Worm (Caenorhabditis elegans) whole organism, young adult: Measurements from ENCODE around the gene H25K10.2.

Experiments
- B0019.2 ChIP-seq: fragments of 200-800 bp; sonication (Bioruptor generic); conservative IDR thresholded peaks from 2 replicates; pipeline ENCODE4 v1.3.6; 2022; ENCODE audit warnings: missing genetic modification reagents, missing genetic modification characterization, missing compliant biosample characterization
- B0035.1 ChIP-seq: sonication (generic microtip); optimal IDR thresholded peaks from 2 replicates; lab custom pipeline; 2016; ENCODE audit warnings: missing genetic modification characterization, mild to moderate bottlenecking, missing compliant biosample characterization, missing genotype, missing genetic modification reagents
- F10E7.11 ChIP-seq: sonication (generic microtip); optimal IDR thresholded peaks from 2 replicates; lab custom pipeline; 2017; ENCODE audit warnings: mild to moderate bottlenecking, missing genetic modification characterization, moderate library complexity, missing compliant biosample characterization
- F22D6.2 ChIP-seq: sonication (generic microtip); optimal IDR thresholded peaks from 2 replicates; lab custom pipeline; 2016; ENCODE audit warnings: mild to moderate bottlenecking, missing genetic modification characterization, missing compliant biosample characterization
- F33H1.4 ChIP-seq: fragments of 200-800 bp; sonication (Bioruptor generic); IDR thresholded peaks from 2 replicates; pipeline ENCODE4 v1.3.6; 2022; ENCODE audit warnings: missing genetic modification reagents, missing genetic modification characterization, missing compliant biosample characterization
- F39B2.1 ChIP-seq: fragments of 200-800 bp; sonication (Bioruptor generic); IDR thresholded peaks from 2 replicates; pipeline ENCODE4 v1.3.6; 2022; ENCODE audit warnings: missing genetic modification reagents, missing genetic modification characterization, missing compliant biosample characterization
- F55B11.4 ChIP-seq: sonication (generic microtip); optimal IDR thresholded peaks from 2 replicates; lab custom pipeline; 2016; ENCODE audit warnings: missing compliant biosample characterization, missing genetic modification characterization, borderline replicate concordance; ENCODE audit not compliant: insufficient read depth
- K12H6.12 ChIP-seq: fragments of 200-800 bp; sonication (Bioruptor generic); optimal IDR thresholded peaks from 2 replicates; lab custom pipeline; 2018; ENCODE audit warnings: mild to moderate bottlenecking, missing genetic modification characterization, missing compliant biosample characterization
- Y79H2A.3 ChIP-seq: fragments of 200-800 bp; sonication (Bioruptor generic); conservative IDR thresholded peaks from 2 replicates; pipeline ENCODE4 v1.3.6; 2022; ENCODE audit warnings: missing genetic modification reagents, missing genetic modification characterization, missing compliant biosample characterization
- ZK185.1 ChIP-seq: sonication (generic microtip); optimal IDR thresholded peaks from 2 replicates; lab custom pipeline; 2016; ENCODE audit warnings: mild to moderate bottlenecking, missing genetic modification characterization, missing compliant biosample characterization; ENCODE audit not compliant: poor library complexity, severe bottlenecking
- akir-1 ChIP-seq: fragments of 200-800 bp; sonication (Bioruptor generic); optimal IDR thresholded peaks from 2 replicates; lab custom pipeline; 2018; ENCODE audit warnings: mild to moderate bottlenecking, missing genetic modification characterization, moderate library complexity, missing compliant biosample characterization
- ceh-40 ChIP-seq: fragments of 200-800 bp; sonication (Bioruptor generic); IDR thresholded peaks from 2 replicates; pipeline ENCODE4 v1.3.6; 2022; ENCODE audit warnings: missing genetic modification characterization, missing compliant biosample characterization
- dox-1 ChIP-seq: fragments of 200-800 bp; sonication (Bioruptor generic); IDR thresholded peaks from 2 replicates; pipeline ENCODE4 v1.3.6; 2022; ENCODE audit warnings: missing genetic modification reagents, missing genetic modification characterization, missing compliant biosample characterization
- dpl-1 ChIP-seq: fragments of 150-350 bp; optimal IDR thresholded peaks from 2 replicates; lab custom pipeline; 2014; ENCODE audit warnings: missing biosample characterization, missing genetic modification reagents, missing genetic modification characterization
- egl-18 ChIP-seq: fragments of 200-800 bp; sonication (Bioruptor generic); IDR thresholded peaks from 2 replicates; pipeline ENCODE4 v1.3.6; 2022; ENCODE audit warnings: missing genetic modification reagents, missing genetic modification characterization, missing compliant biosample characterization
- ekl-4 ChIP-seq: fragments of 200-800 bp; sonication (Bioruptor generic); IDR thresholded peaks from 2 replicates; pipeline ENCODE4 v1.3.6; 2022; ENCODE audit warnings: missing genetic modification reagents, missing genetic modification characterization, missing compliant biosample characterization
- ets-4 ChIP-seq: fragments of 200-800 bp; sonication (Bioruptor generic); optimal IDR thresholded peaks from 2 replicates; lab custom pipeline; 2018; ENCODE audit warnings: mild to moderate bottlenecking, missing genetic modification characterization, missing compliant biosample characterization
- gei-17 ChIP-seq: fragments of 200-800 bp; sonication (Bioruptor generic); optimal IDR thresholded peaks from 2 replicates; lab custom pipeline; 2018; ENCODE audit warnings: mild to moderate bottlenecking, missing genetic modification characterization, missing compliant biosample characterization
- hlh-12 ChIP-seq: sonication (generic microtip); optimal IDR thresholded peaks from 2 replicates; lab custom pipeline; 2016; ENCODE audit warnings: missing genetic modification characterization, missing compliant biosample characterization
- hsf-1 ChIP-seq: fragments of 200-800 bp; sonication (Bioruptor generic); IDR thresholded peaks from 2 replicates; pipeline ENCODE4 v1.3.6; 2022; ENCODE audit warnings: missing genetic modification reagents, missing genetic modification characterization, missing compliant biosample characterization
- let-607 ChIP-seq, 2 experiments: fragments of 200-800 bp in 1 of 2; sonication (Bioruptor generic) in 1 of 2; sonication (generic microtip) in 1 of 2; optimal IDR thresholded peaks; 2 replicates each; lab custom pipeline; 2016 to 2018; ENCODE audit warnings: mild to moderate bottlenecking in 2 of 2, missing compliant biosample characterization in 2 of 2, missing genetic modification characterization in 2 of 2, moderate library complexity in 2 of 2, missing genotype in 1 of 2
- lin-40 ChIP-seq: sonication (generic microtip); optimal IDR thresholded peaks from 2 replicates; lab custom pipeline; 2016; ENCODE audit warnings: missing genetic modification characterization, mild to moderate bottlenecking, missing compliant biosample characterization, missing genotype, missing genetic modification reagents
- madf-10 ChIP-seq: sonication (generic microtip); optimal IDR thresholded peaks from 2 replicates; lab custom pipeline; 2016; ENCODE audit warnings: mild to moderate bottlenecking, missing genetic modification characterization, missing compliant biosample characterization
- madf-3 ChIP-seq: fragments of 200-800 bp; sonication (Bioruptor generic); IDR thresholded peaks from 2 replicates; pipeline ENCODE4 v1.3.6; 2022; ENCODE audit warnings: missing genetic modification reagents, missing genetic modification characterization, missing compliant biosample characterization
- mcd-1 ChIP-seq: fragments of 200-800 bp; sonication (Bioruptor generic); IDR thresholded peaks from 2 replicates; pipeline ENCODE4 v1.3.6; 2022; ENCODE audit warnings: missing genetic modification reagents, missing genetic modification characterization, missing compliant biosample characterization
- mes-4 ChIP-seq: sonication (generic microtip); optimal IDR thresholded peaks from 2 replicates; lab custom pipeline; 2016; ENCODE audit warnings: missing genotype, missing genetic modification characterization, missing compliant biosample characterization
- nhr-80 ChIP-seq: sonication (generic microtip); optimal IDR thresholded peaks from 2 replicates; lab custom pipeline; 2016; ENCODE audit warnings: missing genetic modification characterization, missing compliant biosample characterization
- pha-4 ChIP-seq: fragments of 150-350 bp; sonication (generic microtip); optimal IDR thresholded peaks from 2 replicates; lab custom pipeline; 2014; ENCODE audit warnings: missing biosample characterization, missing genetic modification reagents, missing genetic modification characterization
- snpc-4 ChIP-seq, 5 experiments: fragments of 150-350 bp in 1 of 5; sonication (generic microtip) in 4 of 5; optimal IDR thresholded peaks; 2 replicates each; lab custom pipeline; 2014 to 2018; ENCODE audit warnings: missing genetic modification characterization in 5 of 5, missing biosample characterization in 3 of 5, antibody characterized with exemption in 2 of 5, mild to moderate bottlenecking in 2 of 5, missing compliant biosample characterization in 2 of 5, missing genotype in 2 of 5, moderate library complexity in 2 of 5, missing genetic modification reagents in 1 of 5
- somi-1 ChIP-seq: fragments of 200-800 bp; sonication (Bioruptor generic); optimal IDR thresholded peaks from 2 replicates; lab custom pipeline; 2018; ENCODE audit warnings: mild to moderate bottlenecking, missing genetic modification characterization, missing compliant biosample characterization
- sptf-2 ChIP-seq: fragments of 200-800 bp; sonication (Bioruptor generic); optimal IDR thresholded peaks from 2 replicates; lab custom pipeline; 2018; ENCODE audit warnings: mild to moderate bottlenecking, missing genetic modification characterization, missing compliant biosample characterization
- tlf-1 ChIP-seq: fragments of 200-800 bp; sonication (Bioruptor generic); optimal IDR thresholded peaks from 2 replicates; lab custom pipeline; 2018; ENCODE audit warnings: mild to moderate bottlenecking, missing genetic modification characterization, missing compliant biosample characterization
- zim-3 ChIP-seq: sonication (generic microtip); optimal IDR thresholded peaks from 2 replicates; lab custom pipeline; 2017; ENCODE audit warnings: mild to moderate bottlenecking, missing genetic modification characterization, moderate library complexity, missing compliant biosample characterization
- ztf-18 ChIP-seq: sonication (generic microtip); optimal IDR thresholded peaks from 2 replicates; lab custom pipeline; 2016; ENCODE audit warnings: missing genotype, mild to moderate bottlenecking, missing genetic modification characterization, missing compliant biosample characterization
- ztf-22 ChIP-seq: fragments of 200-800 bp; sonication (Bioruptor generic); optimal IDR thresholded peaks from 2 replicates; lab custom pipeline; 2018; ENCODE audit warnings: mild to moderate bottlenecking, missing genetic modification characterization, moderate library complexity, missing compliant biosample characterization
- ztf-26 ChIP-seq: sonication (generic microtip); optimal IDR thresholded peaks from 2 replicates; lab custom pipeline; 2017; ENCODE audit warnings: missing genetic modification characterization, missing compliant biosample characterization
- ztf-28 ChIP-seq: fragments of 200-800 bp; sonication (Bioruptor generic); IDR thresholded peaks from 2 replicates; pipeline ENCODE4 v1.3.6; 2022; ENCODE audit warnings: missing genetic modification reagents, missing genetic modification characterization, missing compliant biosample characterization

Gene H25K10.2

DNA sequence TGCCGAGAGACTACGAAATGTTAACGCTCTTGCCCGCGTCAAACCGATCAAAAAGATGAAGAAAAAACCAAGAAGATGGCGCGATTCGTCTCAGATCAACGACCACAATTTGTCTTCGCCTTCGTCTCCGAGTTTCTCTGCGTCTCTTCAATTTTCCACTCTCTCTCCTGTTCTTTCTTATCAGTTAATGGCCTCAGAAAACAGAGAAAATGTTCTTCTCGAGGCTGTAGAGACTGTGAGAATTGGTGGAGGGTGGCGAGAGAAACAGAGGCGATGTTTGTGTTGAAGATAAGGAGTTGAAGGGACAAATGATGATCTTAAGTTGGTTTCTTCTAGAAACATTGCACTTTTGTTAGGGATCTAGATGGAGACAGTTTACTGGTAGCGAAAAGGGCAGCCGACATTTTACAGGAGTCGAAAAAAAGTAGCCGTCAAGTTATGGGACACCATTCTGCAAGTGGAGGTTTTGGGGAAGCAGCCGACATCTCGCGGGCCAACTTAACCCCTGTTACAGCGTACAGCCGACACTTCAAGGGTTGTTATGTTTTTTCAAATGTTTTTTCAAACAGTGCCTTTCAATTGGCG lies 29.8 kb downstream of the H25K10.2 start (continued):
- TF ChIP-seq F33H1.4 (GFP tag; lab: Robert Waterston, UW) (no peak), lin-40 (tag; lab: Kevin White, UChicago) (peak; percentile 90), ekl-4 (no peak), ztf-22 (peak; percentile 95), hlh-12 (tag; lab: Kevin White, UChicago) (no peak), mcd-1 (GFP tag; lab: Robert Waterston, UW) (no peak), ets-4 (GFP tag; lab: Kevin White, UChicago) (peak; percentile 27), B0035.1 (no peak), tlf-1 (GFP tag; lab: Kevin White, UChicago) (peak; percentile 35), F55B11.4 (tag; lab: Kevin White, UChicago) (no peak), ZK185.1 (tag; lab: Kevin White, UChicago) (peak; percentile 51), nhr-80 (peak; percentile 99), akir-1 (GFP tag; lab: Kevin White, UChicago) (no peak), pha-4 (tag; lab: Kevin White, UChicago) (no peak), hsf-1 (GFP tag; lab: Robert Waterston, UW) (no peak), Y79H2A.3 (GFP tag; lab: Robert Waterston, UW) (no peak), somi-1 (GFP tag; lab: Kevin White, UChicago) (peak; percentile 75), egl-18 (GFP tag; lab: Robert Waterston, UW) (no peak), ztf-18 (tag; lab: Kevin White, UChicago) (no peak), K12H6.12 (peak; percentile 16), let-607 (tag; optimal IDR thresholded peaks at IDR 0.05; lab: Kevin White, UChicago) (peak in 1 of 2 experiments; percentile 68), B0019.2 (no peak), sptf-2 (no peak), gei-17 (GFP tag; lab: Kevin White, UChicago) (no peak), F22D6.2 (tag; lab: Kevin White, UChicago) (peak; percentile 75), ztf-26 (tag; lab: Kevin White, UChicago) (peak; percentile 83), zim-3 (no peak), F39B2.1 (GFP tag; lab: Robert Waterston, UW) (no peak), dpl-1 (GFP tag; lab: Kevin White, UChicago) (no peak), F10E7.11 (no peak), ztf-28 (GFP tag; lab: Robert Waterston, UW) (no peak), ceh-40 (GFP tag; lab: Robert Waterston, UW) (no peak), dox-1 (no peak), madf-3 (no peak), snpc-4 (GFP tag; optimal IDR thresholded peaks at IDR 0.05; lab: Kevin White, UChicago) (no peak), snpc-4 (tag; optimal IDR thresholded peaks at IDR 0.05; lab: Kevin White, UChicago) (peak; percentile 77 to 93 (median 87)), madf-10 (peak; percentile 55)

DNA sequence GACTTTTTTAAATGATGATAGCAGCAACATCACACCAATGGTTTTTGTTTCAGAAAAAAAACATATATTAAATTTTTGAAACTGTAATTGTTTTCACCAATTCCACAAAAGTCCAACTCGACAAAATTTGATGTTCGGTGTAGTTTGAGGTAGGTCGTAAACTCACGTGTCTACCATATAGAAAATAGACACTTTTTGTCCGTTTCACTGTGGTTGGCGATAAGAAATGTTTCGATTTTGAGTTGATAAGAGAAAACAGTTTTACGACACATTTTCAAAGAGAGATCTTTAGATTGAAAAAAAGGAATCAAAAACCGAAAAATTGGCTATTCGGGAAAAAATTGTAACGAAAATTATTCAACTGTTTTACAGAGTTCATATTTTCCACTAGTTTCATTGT lies 32.4 kb downstream of the H25K10.2 start:
- TF ChIP-seq mes-4 (tag; lab: Kevin White, UChicago) (no peak), snpc-4 (GFP tag; optimal IDR thresholded peaks at IDR 0.05; lab: Kevin White, UChicago) (no peak), snpc-4 (tag; optimal IDR thresholded peaks at IDR 0.05; lab: Kevin White, UChicago) (peak in 1 of 4 experiments; percentile 43), nhr-80 (peak; percentile 64)
